Fruit fly (Drosophila melanogaster): ENCODE measurements around the gene CG32333.

- TF ChIP-seq pan (optimal IDR thresholded peaks at IDR 0.05) (no peak), psq (optimal IDR thresholded peaks at IDR 0.05) (no peak), Dll (optimal IDR thresholded peaks at IDR 0.05) (no peak)
Observed at dm6 chr3L:1302234-1302949, 26.6 kb downstream of the CG32333 start, which contains the start of the genes Rac1 and Acat2.

Measured in whole organism.